Worm (Caenorhabditis elegans): ENCODE results near the gene arcp-1.

Gene arcp-1

ce11 chrIII:3800934-3801252, 41.7 kb upstream of the arcp-1 start:
- no peak for TF ChIP-seq hmg-4 (GFP tag; optimal IDR thresholded peaks at IDR 0.05)
- TF ChIP-seq scrt-1 (GFP tag; IDR thresholded peaks at IDR 0.05), result no peak
- TF ChIP-seq ceh-13 (GFP tag; optimal IDR thresholded peaks at IDR 0.05), result no peak

- no peak for TF ChIP-seq sea-1 (GFP tag; conservative IDR thresholded peaks at IDR 0.05)
- no peak for TF ChIP-seq ama-1 (optimal IDR thresholded peaks at IDR 0.05)
- no peak for TF ChIP-seq scrt-1 (GFP tag; IDR thresholded peaks at IDR 0.05)
- no peak for TF ChIP-seq hmg-4 (GFP tag; optimal IDR thresholded peaks at IDR 0.05)
These were observed 41.2 kb upstream of the arcp-1 start, which contains the start of gene mtm-3 for ce11 chrIII:3800240-3800933. Gene mtm-3 (minus strand): TSS chrIII:3800467.

ce11 chrIII:3799213-3799612, 40.0 kb upstream of the arcp-1 start:
- no peak for TF ChIP-seq ama-1 (optimal IDR thresholded peaks at IDR 0.05)
- TF ChIP-seq ceh-36 (tag; optimal IDR thresholded peaks at IDR 0.05), result no peak
- TF ChIP-seq hnd-1 (tag; optimal IDR thresholded peaks at IDR 0.05), result no peak
- TF ChIP-seq aly-1 (tag; optimal IDR thresholded peaks at IDR 0.05), result no peak
- no peak for TF ChIP-seq tbx-11 (GFP tag; IDR thresholded peaks at IDR 0.05)
- TF ChIP-seq tbx-37 (GFP tag; conservative IDR thresholded peaks at IDR 0.05), result no peak
- TF ChIP-seq ets-7 (tag; optimal IDR thresholded peaks at IDR 0.05), result no peak
- TF ChIP-seq F13C5.2 (tag; optimal IDR thresholded peaks at IDR 0.05), result no peak
- TF ChIP-seq hmbx-1 (tag; optimal IDR thresholded peaks at IDR 0.05), result no peak
- no peak for TF ChIP-seq tra-4 (tag; optimal IDR thresholded peaks at IDR 0.05)

ce11 chrIII:3798416-3798815, 39.2 kb upstream of the arcp-1 start:
- no peak for TF ChIP-seq hnd-1 (tag; optimal IDR thresholded peaks at IDR 0.05)

- no peak for TF ChIP-seq flt-1 (GFP tag; IDR thresholded peaks at IDR 0.05)
- TF ChIP-seq F13C5.2 (tag; optimal IDR thresholded peaks at IDR 0.05), result no peak
- no peak for TF ChIP-seq sea-1 (GFP tag; conservative IDR thresholded peaks at IDR 0.05)
- TF ChIP-seq B0310.2 (tag; optimal IDR thresholded peaks at IDR 0.05), result no peak
These were observed 38.2 kb upstream of the arcp-1 start for ce11 chrIII:3797180-3798026.

- TF ChIP-seq tbx-37 (GFP tag; conservative IDR thresholded peaks at IDR 0.05), result no peak
- TF ChIP-seq ama-1 (optimal IDR thresholded peaks at IDR 0.05), result no peak
- no peak for TF ChIP-seq B0310.2 (tag; optimal IDR thresholded peaks at IDR 0.05)
- TF ChIP-seq hmbx-1 (tag; optimal IDR thresholded peaks at IDR 0.05), result no peak
These were observed 36.7 kb upstream of the arcp-1 start for ce11 chrIII:3795933-3796332.

- no peak for TF ChIP-seq tra-4 (tag; optimal IDR thresholded peaks at IDR 0.05)
- no peak for TF ChIP-seq ama-1 (optimal IDR thresholded peaks at IDR 0.05)
- no peak for TF ChIP-seq hnd-1 (tag; optimal IDR thresholded peaks at IDR 0.05)
- no peak for TF ChIP-seq ets-7 (tag; optimal IDR thresholded peaks at IDR 0.05)
- no peak for TF ChIP-seq sea-1 (GFP tag; conservative IDR thresholded peaks at IDR 0.05)
- TF ChIP-seq scrt-1 (GFP tag; IDR thresholded peaks at IDR 0.05), result no peak
- TF ChIP-seq hmbx-1 (tag; optimal IDR thresholded peaks at IDR 0.05), result no peak
- TF ChIP-seq tbx-11 (GFP tag; IDR thresholded peaks at IDR 0.05), result no peak
These were observed 31.6 kb upstream of the arcp-1 start for ce11 chrIII:3790855-3791254.

ce11 chrIII:3789688-3790371, 30.6 kb upstream of the arcp-1 start:
- TF ChIP-seq F13C5.2 (tag; optimal IDR thresholded peaks at IDR 0.05), result no peak
- TF ChIP-seq sea-1 (GFP tag; conservative IDR thresholded peaks at IDR 0.05), result no peak
- no peak for TF ChIP-seq flt-1 (GFP tag; IDR thresholded peaks at IDR 0.05)
- no peak for TF ChIP-seq hmbx-1 (tag; optimal IDR thresholded peaks at IDR 0.05)
- no peak for TF ChIP-seq ama-1 (optimal IDR thresholded peaks at IDR 0.05)
- TF ChIP-seq tbx-37 (GFP tag; conservative IDR thresholded peaks at IDR 0.05), result no peak
- TF ChIP-seq aly-1 (tag; optimal IDR thresholded peaks at IDR 0.05), result no peak
- TF ChIP-seq pes-1 (GFP tag; IDR thresholded peaks at IDR 0.05), result no peak
- TF ChIP-seq ceh-13 (GFP tag; optimal IDR thresholded peaks at IDR 0.05), result no peak
- TF ChIP-seq B0310.2 (tag; optimal IDR thresholded peaks at IDR 0.05), result no peak
- TF ChIP-seq ceh-36 (tag; optimal IDR thresholded peaks at IDR 0.05), result no peak
- no peak for TF ChIP-seq scrt-1 (GFP tag; IDR thresholded peaks at IDR 0.05)
- TF ChIP-seq tra-4 (tag; optimal IDR thresholded peaks at IDR 0.05), result no peak
